Worm (Caenorhabditis elegans) whole organism, L3 larva: Measurements from ENCODE around the gene tmem-145.

Experiments
- R02D3.7 ChIP-seq: fragments of 150-350 bp; optimal IDR thresholded peaks from 2 replicates; lab custom pipeline; 2014; ENCODE audit warnings: missing biosample characterization, missing genetic modification characterization
- ZK546.5 ChIP-seq: sonication (generic microtip); optimal IDR thresholded peaks from 2 replicates; lab custom pipeline; 2017; ENCODE audit warnings: missing biosample characterization, missing genetic modification characterization
- aly-2 ChIP-seq: fragments of 150-350 bp; optimal IDR thresholded peaks from 2 replicates; lab custom pipeline; 2014; ENCODE audit warnings: missing biosample characterization, missing genetic modification characterization
- ama-1 ChIP-seq: fragments of 150-350 bp; optimal IDR thresholded peaks from 2 replicates; lab custom pipeline; 2018
- ceh-16 ChIP-seq: sonication (generic microtip); optimal IDR thresholded peaks from 2 replicates; lab custom pipeline; 2017; ENCODE audit warnings: missing biosample characterization, missing genetic modification characterization
- ceh-28 ChIP-seq: fragments of 150-350 bp; optimal IDR thresholded peaks from 2 replicates; lab custom pipeline; 2014; ENCODE audit warnings: missing biosample characterization, missing genetic modification reagents, missing genetic modification characterization
- ceh-82 ChIP-seq: fragments of 150-350 bp; optimal IDR thresholded peaks from 2 replicates; lab custom pipeline; 2014; ENCODE audit warnings: missing biosample characterization, missing genetic modification characterization
- ceh-9 ChIP-seq: sonication (generic microtip); optimal IDR thresholded peaks from 2 replicates; lab custom pipeline; 2018; ENCODE audit warnings: missing biosample characterization, missing genetic modification characterization
- daf-12 ChIP-seq: fragments of 150-350 bp; optimal IDR thresholded peaks from 2 replicates; lab custom pipeline; 2014; ENCODE audit warnings: missing biosample characterization, missing genetic modification reagents, missing genetic modification characterization
- egl-27 ChIP-seq: sonication (generic microtip); optimal IDR thresholded peaks from 4 replicates; lab custom pipeline; 2017; ENCODE audit warnings: missing biosample characterization, missing genetic modification reagents, missing genetic modification characterization
- egl-5 ChIP-seq: fragments of 150-350 bp; optimal IDR thresholded peaks from 2 replicates; lab custom pipeline; 2017; ENCODE audit warnings: missing biosample characterization, missing genetic modification reagents, missing genetic modification characterization, inconsistent platforms
- elt-2 ChIP-seq: sonication (generic microtip); optimal IDR thresholded peaks from 2 replicates; lab custom pipeline; 2016; ENCODE audit warnings: missing genetic modification reagents, mild to moderate bottlenecking, missing genetic modification characterization, missing compliant biosample characterization
- elt-3 ChIP-seq, 3 experiments: fragments of 150-350 bp in 1 of 3; sonication (generic microtip) in 2 of 3; optimal IDR thresholded peaks; 2 replicates in 2 of 3; 4 replicates in 1 of 3; lab custom pipeline; 2014 to 2017; ENCODE audit warnings: missing biosample characterization in 3 of 3, missing genetic modification characterization in 3 of 3
- eor-1 ChIP-seq, 2 experiments: fragments of 150-350 bp; optimal IDR thresholded peaks; 2 replicates each; lab custom pipeline; 2014 to 2018; ENCODE audit warnings: missing biosample characterization in 2 of 2, missing genetic modification characterization in 2 of 2
- fkh-10 ChIP-seq: sonication (generic microtip); optimal IDR thresholded peaks from 2 replicates; lab custom pipeline; 2017; ENCODE audit warnings: missing biosample characterization, missing genetic modification reagents, missing genetic modification characterization
- fkh-2 ChIP-seq: fragments of 150-350 bp; optimal IDR thresholded peaks from 2 replicates; lab custom pipeline; 2014; ENCODE audit warnings: missing biosample characterization, missing genetic modification reagents, missing genetic modification characterization
- fos-1 ChIP-seq: fragments of 150-350 bp; optimal IDR thresholded peaks from 2 replicates; lab custom pipeline; 2014; ENCODE audit warnings: missing biosample characterization, missing genetic modification characterization
- hmg-11 ChIP-seq: sonication (generic microtip); optimal IDR thresholded peaks from 2 replicates; lab custom pipeline; 2016; ENCODE audit warnings: missing genetic modification characterization, missing compliant biosample characterization
- jun-1 ChIP-seq: fragments of 150-350 bp; optimal IDR thresholded peaks from 2 replicates; lab custom pipeline; 2014; ENCODE audit warnings: missing biosample characterization, missing genetic modification reagents, missing genetic modification characterization
- lin-15B ChIP-seq: fragments of 150-350 bp; optimal IDR thresholded peaks from 2 replicates; lab custom pipeline; 2014; ENCODE audit warnings: missing biosample characterization, missing genetic modification characterization
- lin-39 ChIP-seq: fragments of 150-350 bp; optimal IDR thresholded peaks from 2 replicates; lab custom pipeline; 2018; ENCODE audit warnings: missing biosample characterization, missing genetic modification reagents, missing genetic modification characterization
- lsy-12 ChIP-seq: sonication (generic microtip); optimal IDR thresholded peaks from 2 replicates; lab custom pipeline; 2016; ENCODE audit warnings: mild to moderate bottlenecking, missing genetic modification characterization, missing compliant biosample characterization
- mdl-1 ChIP-seq: fragments of 150-350 bp; optimal IDR thresholded peaks from 2 replicates; lab custom pipeline; 2014; ENCODE audit warnings: missing biosample characterization, missing genetic modification characterization
- mml-1 ChIP-seq: fragments of 150-350 bp; sonication (generic microtip); optimal IDR thresholded peaks from 3 replicates; lab custom pipeline; 2014; ENCODE audit warnings: missing biosample characterization, missing genetic modification characterization
- nhr-12 ChIP-seq: fragments of 150-350 bp; optimal IDR thresholded peaks from 2 replicates; lab custom pipeline; 2014; ENCODE audit warnings: missing biosample characterization, missing genetic modification characterization
- nhr-23 ChIP-seq: fragments of 150-350 bp; optimal IDR thresholded peaks from 2 replicates; lab custom pipeline; 2014; ENCODE audit warnings: missing biosample characterization, missing genetic modification reagents, missing genetic modification characterization
- nhr-237 ChIP-seq: fragments of 150-350 bp; optimal IDR thresholded peaks from 2 replicates; lab custom pipeline; 2014; ENCODE audit warnings: missing biosample characterization, missing genetic modification characterization
- nhr-25 ChIP-seq: sonication (generic microtip); optimal IDR thresholded peaks from 2 replicates; lab custom pipeline; 2017; ENCODE audit warnings: missing biosample characterization, missing genetic modification characterization
- nhr-28 ChIP-seq: fragments of 150-350 bp; optimal IDR thresholded peaks from 2 replicates; lab custom pipeline; 2014; ENCODE audit warnings: missing biosample characterization, missing genetic modification characterization
- nhr-43 ChIP-seq: sonication (generic microtip); optimal IDR thresholded peaks from 2 replicates; lab custom pipeline; 2016; ENCODE audit warnings: mild to moderate bottlenecking, missing genetic modification characterization, missing compliant biosample characterization; ENCODE audit not compliant: poor library complexity, severe bottlenecking
- nhr-67 ChIP-seq: fragments of 150-350 bp; optimal IDR thresholded peaks from 2 replicates; lab custom pipeline; 2014; ENCODE audit warnings: missing biosample characterization, missing genetic modification characterization
- nhr-76 ChIP-seq: fragments of 150-350 bp; sonication (generic microtip); optimal IDR thresholded peaks from 5 replicates; lab custom pipeline; 2014; ENCODE audit warnings: missing biosample characterization, missing genetic modification characterization
- nhr-77 ChIP-seq: fragments of 150-350 bp; optimal IDR thresholded peaks from 2 replicates; lab custom pipeline; 2014; ENCODE audit warnings: missing biosample characterization, missing genetic modification characterization
- pha-4 ChIP-seq: fragments of 150-350 bp; optimal IDR thresholded peaks from 2 replicates; lab custom pipeline; 2014; ENCODE audit warnings: missing biosample characterization, missing genetic modification reagents, missing genetic modification characterization
- pqm-1 ChIP-seq: fragments of 150-350 bp; optimal IDR thresholded peaks from 2 replicates; lab custom pipeline; 2017; ENCODE audit warnings: missing biosample characterization, missing genetic modification characterization, inconsistent platforms
- sea-2 ChIP-seq: fragments of 150-350 bp; sonication (generic microtip); optimal IDR thresholded peaks from 4 replicates; lab custom pipeline; 2014; ENCODE audit warnings: missing biosample characterization, missing genetic modification reagents, missing genetic modification characterization
- skn-1 ChIP-seq: fragments of 150-350 bp; optimal IDR thresholded peaks from 2 replicates; lab custom pipeline; 2014; ENCODE audit warnings: missing biosample characterization, missing genetic modification characterization
- snpc-4 ChIP-seq: fragments of 150-350 bp; optimal IDR thresholded peaks from 2 replicates; lab custom pipeline; 2014; ENCODE audit warnings: missing biosample characterization, missing genetic modification characterization
- tbx-2 ChIP-seq: sonication (generic microtip); optimal IDR thresholded peaks from 2 replicates; lab custom pipeline; 2016; ENCODE audit warnings: mild to moderate bottlenecking, missing genetic modification characterization, missing compliant biosample characterization
- unc-39 ChIP-seq: sonication (generic microtip); optimal IDR thresholded peaks from 4 replicates; lab custom pipeline; 2017; ENCODE audit warnings: missing biosample characterization, missing genetic modification characterization
- unc-62 ChIP-seq: fragments of 150-350 bp; sonication (generic microtip); optimal IDR thresholded peaks from 4 replicates; lab custom pipeline; 2014; ENCODE audit warnings: missing biosample characterization, missing genetic modification reagents, missing genetic modification characterization
- zag-1 ChIP-seq: fragments of 150-350 bp; optimal IDR thresholded peaks from 2 replicates; lab custom pipeline; 2014; ENCODE audit warnings: missing biosample characterization, missing genetic modification characterization
- ztf-11 ChIP-seq: fragments of 150-350 bp; optimal IDR thresholded peaks from 2 replicates; lab custom pipeline; 2014; ENCODE audit warnings: missing biosample characterization, missing genetic modification characterization
- ztf-4 ChIP-seq: fragments of 150-350 bp; optimal IDR thresholded peaks from 2 replicates; lab custom pipeline; 2014; ENCODE audit warnings: missing biosample characterization, missing genetic modification characterization

The tmem-145 gene

DNA sequence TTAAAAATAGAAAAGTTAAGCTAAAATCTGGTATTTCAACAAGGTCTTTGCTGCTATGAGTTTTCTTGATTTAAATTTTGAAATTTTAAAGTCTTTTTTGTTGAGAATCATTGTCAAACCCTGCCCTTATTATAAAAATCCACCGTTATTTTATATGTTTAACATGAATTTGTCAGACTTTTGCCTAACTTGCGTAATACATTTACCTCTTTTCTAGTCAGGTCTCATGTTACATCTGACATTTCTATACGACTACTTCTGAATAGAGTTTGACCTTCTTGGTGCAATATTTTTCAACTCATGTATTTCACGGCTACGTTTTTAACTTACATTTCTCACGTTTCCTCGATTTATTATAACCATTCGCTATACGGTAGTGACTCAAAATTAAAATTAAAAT is 40.4 kb upstream of the tmem-145 start, which contains the start of gene lgc-15:
TSS of gene lgc-15 (plus strand) at position 301 of the 400 bp plus-strand sequence.
- TF ChIP-seq ztf-11 (tag; lab: Kevin White, UChicago) (no peak), ceh-16 (tag; lab: Kevin White, UChicago) (no peak), egl-5 (tag; lab: Kevin White, UChicago) (no peak), fkh-10 (GFP tag; lab: Kevin White, UChicago) (no peak), unc-62 (no peak)

DNA sequence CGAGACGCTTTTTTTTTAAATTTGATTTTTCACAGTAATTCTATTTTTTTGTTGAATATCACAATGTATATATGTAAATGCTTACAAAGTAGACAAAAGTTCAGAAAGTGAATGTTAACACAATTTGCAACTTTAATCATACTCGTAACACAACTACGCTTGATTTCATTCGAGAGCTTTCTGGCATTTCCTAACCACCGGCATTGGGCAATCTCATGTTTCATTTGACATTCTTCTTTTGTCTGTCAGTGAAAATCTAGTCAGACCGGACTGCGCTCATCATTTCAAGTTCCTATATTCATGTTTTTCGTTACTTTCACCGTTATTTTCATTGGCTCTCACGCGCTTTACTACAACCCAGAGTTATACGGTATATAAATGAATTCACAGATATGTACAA is 37.5 kb upstream of the tmem-145 start, which contains the start of gene lgc-14:
TSS of gene lgc-14 (plus strand) at position 301 of the 400 bp plus-strand sequence.
- TF ChIP-seq jun-1 (tag; lab: Kevin White, UChicago) (no peak), zag-1 (no peak), egl-5 (tag; lab: Kevin White, UChicago) (no peak)

DNA sequence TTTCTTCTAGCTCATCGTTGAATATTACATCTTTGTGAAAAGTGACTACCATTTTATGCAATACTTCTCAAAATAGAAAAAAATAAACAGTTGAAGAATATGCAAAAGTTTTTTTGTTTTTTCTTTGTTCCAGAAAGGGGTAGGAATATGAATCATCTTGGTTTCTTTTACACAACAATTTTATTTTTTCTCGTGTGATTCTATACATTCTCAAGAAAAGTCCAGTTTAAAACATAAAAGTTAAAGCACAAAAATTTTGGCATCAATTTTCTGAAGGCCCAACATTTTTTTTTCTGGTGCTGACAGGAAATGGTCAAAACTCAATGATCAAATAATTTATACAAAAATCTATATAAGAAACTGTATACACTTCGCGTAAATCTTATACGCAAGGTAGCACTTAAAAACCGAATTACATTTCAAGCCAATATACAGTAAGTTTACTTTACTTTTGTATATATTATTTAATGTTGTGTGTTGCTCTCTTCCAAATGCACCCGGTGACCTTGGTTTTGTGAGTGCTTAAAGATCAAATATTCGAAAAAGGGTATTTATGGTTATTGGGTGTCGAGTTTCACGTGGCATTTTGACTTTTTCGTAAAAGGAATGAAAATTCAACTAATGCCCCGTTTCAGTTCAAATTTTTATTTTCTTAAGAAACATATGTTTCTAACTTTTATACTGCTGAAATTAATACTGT is 35.0 kb upstream of the tmem-145 start, which contains the start of the genes W03G11.2 and lgc-13:
TSS of gene W03G11.2 (minus strand) at position 101 of the 700 bp plus-strand sequence.
TSS of gene lgc-13 (plus strand) at position 650 of the 700 bp plus-strand sequence.
- no peak for TF ChIP-seq skn-1 (tag; lab: Kevin White, UChicago)
- TF ChIP-seq snpc-4 (tag; lab: Kevin White, UChicago): no peak
- TF ChIP-seq nhr-28 (tag; lab: Kevin White, UChicago): no peak
- no peak for TF ChIP-seq ceh-9 (tag; lab: Kevin White, UChicago)
- no peak for TF ChIP-seq lsy-12 (tag; lab: Kevin White, UChicago)
- no peak for TF ChIP-seq nhr-23 (tag; lab: Kevin White, UChicago)

DNA sequence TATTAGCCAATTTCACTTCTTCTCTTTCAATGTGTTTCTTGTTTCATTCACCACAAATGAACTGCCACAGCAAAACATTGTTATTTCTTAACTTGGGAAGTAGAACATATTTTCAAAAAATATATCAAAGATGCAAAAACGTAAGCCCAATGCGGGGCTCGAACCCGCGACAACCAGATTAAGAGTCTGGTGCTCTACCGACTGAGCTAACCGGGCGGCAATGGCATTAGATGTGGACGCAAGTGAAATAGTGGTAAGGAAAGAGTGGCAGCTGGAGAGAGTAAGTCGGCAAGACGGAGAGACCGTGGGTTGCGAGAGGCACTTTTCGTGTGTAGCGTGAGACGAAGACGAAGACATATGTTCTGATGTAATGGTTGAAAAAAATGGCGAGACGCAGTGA is 32.3 kb upstream of the tmem-145 start:
- TF ChIP-seq unc-39 (tag; lab: Kevin White, UChicago) (no peak), fkh-10 (GFP tag; lab: Kevin White, UChicago) (no peak), nhr-237 (tag; lab: Kevin White, UChicago) (no peak), nhr-77 (peak; percentile 14), mdl-1 (tag; lab: Kevin White, UChicago) (no peak), mml-1 (no peak), ceh-82 (peak; percentile 78), lin-15B (tag; lab: Kevin White, UChicago) (peak; percentile 4), pqm-1 (tag; lab: Kevin White, UChicago) (no peak), nhr-43 (tag; lab: Kevin White, UChicago) (peak; percentile 85), eor-1 (tag; optimal IDR thresholded peaks at IDR 0.05; lab: Kevin White, UChicago) (no peak), ceh-28 (peak; percentile 41), egl-5 (tag; lab: Kevin White, UChicago) (peak; percentile 26), tbx-2 (tag; lab: Kevin White, UChicago) (peak; percentile 79), snpc-4 (tag; lab: Kevin White, UChicago) (peak; percentile 3), elt-3 (tag; optimal IDR thresholded peaks at IDR 0.05; lab: Kevin White, UChicago) (peak in 1 of 3 experiments; percentile 25), unc-62 (peak; percentile 17), nhr-76 (tag; lab: Kevin White, UChicago) (peak; percentile 33), nhr-12 (tag; lab: Kevin White, UChicago) (no peak), aly-2 (tag; lab: Kevin White, UChicago) (no peak), nhr-23 (tag; lab: Kevin White, UChicago) (peak; percentile 55), ZK546.5 (tag; lab: Kevin White, UChicago) (no peak), elt-2 (peak; percentile 42), jun-1 (tag; lab: Kevin White, UChicago) (peak; percentile 20), lsy-12 (tag; lab: Kevin White, UChicago) (peak; percentile 65), ztf-4 (tag; lab: Kevin White, UChicago) (no peak), hmg-11 (tag; lab: Kevin White, UChicago) (no peak), fos-1 (no peak), ztf-11 (tag; lab: Kevin White, UChicago) (peak; percentile 6), skn-1 (tag; lab: Kevin White, UChicago) (no peak), nhr-67 (tag; lab: Kevin White, UChicago) (no peak), pha-4 (tag; lab: Kevin White, UChicago) (no peak), ceh-9 (tag; lab: Kevin White, UChicago) (no peak), sea-2 (peak; percentile 81), daf-12 (no peak), egl-27 (tag; lab: Kevin White, UChicago) (peak; percentile 48), ceh-16 (tag; lab: Kevin White, UChicago) (no peak), fkh-2 (tag; lab: Kevin White, UChicago) (peak; percentile 20), zag-1 (no peak), R02D3.7 (tag; lab: Kevin White, UChicago) (peak; percentile 20), ama-1 (lab: Kevin White, UChicago) (no peak), nhr-28 (tag; lab: Kevin White, UChicago) (no peak), lin-39 (tag; lab: Kevin White, UChicago) (peak; percentile 75), nhr-25 (peak; percentile 25)
